Worm (Caenorhabditis elegans): Measurements from ENCODE around the gene srg-2.

DNA sequence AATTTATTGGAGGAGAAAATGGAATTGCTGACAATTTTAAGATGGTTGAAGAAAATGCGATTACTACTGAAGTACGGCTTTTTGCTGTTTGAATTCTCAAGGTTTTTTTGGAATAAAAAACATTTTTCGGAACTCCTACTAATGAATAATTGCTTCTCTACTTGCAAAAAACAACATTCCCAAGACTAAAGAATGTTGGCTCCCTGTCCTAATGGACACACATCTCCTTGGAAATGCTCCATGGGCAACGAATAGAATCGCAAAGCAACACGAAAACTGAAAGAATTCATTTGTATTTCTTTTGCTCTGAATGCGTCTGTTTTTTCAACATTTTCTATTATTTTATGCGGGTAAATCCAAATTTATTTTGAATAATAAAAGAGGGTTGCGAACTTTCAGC is 12.9 kb upstream of the srg-2 start, which contains the start of gene C18F10.2:
- TF ChIP-seq fos-1 (tag; optimal IDR thresholded peaks at IDR 0.05) (no peak), lin-11 (tag; optimal IDR thresholded peaks at IDR 0.05) (no peak), nhr-237 (tag; optimal IDR thresholded peaks at IDR 0.05) (no peak), unc-62 (GFP tag; optimal IDR thresholded peaks at IDR 0.05) (no peak), blmp-1 (tag; optimal IDR thresholded peaks at IDR 0.05; ENCODE audit: insufficient read depth) (no peak), egl-27 (tag; optimal IDR thresholded peaks at IDR 0.05) (no peak), nhr-11 (tag; optimal IDR thresholded peaks at IDR 0.05) (no peak), nhr-77 (tag; optimal IDR thresholded peaks at IDR 0.05) (no peak)

All from whole organism, L2 larva.